Worm (Caenorhabditis elegans) whole organism, young adult: ENCODE results near the gene mcm-3AP.

ENCODE experiments used
- F23B12.7 ChIP-seq: sonication (generic microtip); optimal IDR thresholded peaks from 2 replicates; lab custom pipeline; 2017; ENCODE audit warnings: missing genetic modification characterization, mild to moderate bottlenecking, missing compliant biosample characterization, antibody characterized with exemption, moderate library complexity; ENCODE audit not compliant: insufficient read depth
- Y95B8A.8 ChIP-seq: fragments of 200-800 bp; sonication (Bioruptor generic); IDR thresholded peaks from 2 replicates; pipeline ENCODE4 v1.3.6; 2022; ENCODE audit warnings: missing genetic modification reagents, missing genetic modification characterization, missing compliant biosample characterization
- attf-3 ChIP-seq: fragments of 200-800 bp; sonication (Bioruptor generic); conservative IDR thresholded peaks from 2 replicates; pipeline ENCODE4 v1.3.6; 2022; ENCODE audit warnings: missing genetic modification reagents, missing genetic modification characterization, missing compliant biosample characterization
- attf-5 ChIP-seq: fragments of 200-800 bp; sonication (Bioruptor generic); optimal IDR thresholded peaks from 2 replicates; lab custom pipeline; 2018; ENCODE audit warnings: mild to moderate bottlenecking, missing genetic modification characterization, missing compliant biosample characterization
- nfya-2 ChIP-seq: fragments of 200-800 bp; sonication (Bioruptor generic); IDR thresholded peaks from 2 replicates; pipeline ENCODE4 v1.3.6; 2022; ENCODE audit warnings: missing genetic modification reagents, missing genetic modification characterization, missing compliant biosample characterization
- pha-4 ChIP-seq: fragments of 150-350 bp; sonication (generic microtip); optimal IDR thresholded peaks from 2 replicates; lab custom pipeline; 2014; ENCODE audit warnings: missing biosample characterization, missing genetic modification reagents, missing genetic modification characterization
- snpc-4 ChIP-seq, 5 experiments: fragments of 150-350 bp in 1 of 5; sonication (generic microtip) in 4 of 5; optimal IDR thresholded peaks; 2 replicates each; lab custom pipeline; 2014 to 2018; ENCODE audit warnings: missing genetic modification characterization in 5 of 5, missing biosample characterization in 3 of 5, antibody characterized with exemption in 2 of 5, mild to moderate bottlenecking in 2 of 5, missing compliant biosample characterization in 2 of 5, missing genotype in 2 of 5, moderate library complexity in 2 of 5, missing genetic modification reagents in 1 of 5
- unc-130 ChIP-seq: sonication (generic microtip); optimal IDR thresholded peaks from 2 replicates; lab custom pipeline; 2016; ENCODE audit warnings: missing genetic modification reagents, missing genetic modification characterization, missing compliant biosample characterization
- ztf-18 ChIP-seq: sonication (generic microtip); optimal IDR thresholded peaks from 2 replicates; lab custom pipeline; 2016; ENCODE audit warnings: missing genotype, mild to moderate bottlenecking, missing genetic modification characterization, missing compliant biosample characterization

ce11 chrIV:7967006-7967405, 18.5 kb downstream of the mcm-3AP start, which contains the start of gene F57H12.5:
- TF ChIP-seq unc-130 (GFP tag; lab: Kevin White, UChicago) (no peak), nfya-2 (GFP tag; lab: Robert Waterston, UW) (no peak), pha-4 (tag; lab: Kevin White, UChicago) (no peak), attf-5 (GFP tag; lab: Kevin White, UChicago) (no peak), Y95B8A.8 (GFP tag; lab: Robert Waterston, UW) (no peak), attf-3 (GFP tag; lab: Robert Waterston, UW) (no peak), F23B12.7 (tag; lab: Kevin White, UChicago) (no peak), snpc-4 (GFP tag; optimal IDR thresholded peaks at IDR 0.05; lab: Kevin White, UChicago) (no peak), snpc-4 (tag; optimal IDR thresholded peaks at IDR 0.05; lab: Kevin White, UChicago) (no peak), ztf-18 (tag; lab: Kevin White, UChicago) (no peak)
